Worm (Caenorhabditis elegans) whole organism, L2 larva: Measurements from ENCODE around the gene W06F12.2.

Experiments
- R02D3.7 ChIP-seq: fragments of 150-350 bp; optimal IDR thresholded peaks from 2 replicates; lab custom pipeline; 2014; ENCODE audit warnings: missing biosample characterization, missing genetic modification characterization
- ama-1 ChIP-seq: fragments of 150-350 bp; optimal IDR thresholded peaks from 2 replicates; lab custom pipeline; 2018; ENCODE audit warnings: inconsistent platforms
- crh-2 ChIP-seq: sonication (generic microtip); optimal IDR thresholded peaks from 2 replicates; lab custom pipeline; 2017; ENCODE audit warnings: missing biosample characterization, missing genetic modification characterization
- egl-27 ChIP-seq: sonication (generic microtip); optimal IDR thresholded peaks from 3 replicates; lab custom pipeline; 2017; ENCODE audit warnings: missing biosample characterization, missing genetic modification reagents, missing genetic modification characterization
- lin-11 ChIP-seq: fragments of 150-350 bp; sonication (generic microtip); optimal IDR thresholded peaks from 2 replicates; lab custom pipeline; 2014; ENCODE audit warnings: missing biosample characterization, missing genetic modification characterization, inconsistent platforms, mixed read lengths
- lin-13 ChIP-seq: fragments of 150-350 bp; optimal IDR thresholded peaks from 2 replicates; lab custom pipeline; 2014; ENCODE audit warnings: missing biosample characterization, missing genetic modification reagents, missing genetic modification characterization
- mab-5 ChIP-seq: fragments of 150-350 bp; optimal IDR thresholded peaks from 2 replicates; lab custom pipeline; 2014; ENCODE audit warnings: missing biosample characterization, missing genetic modification characterization
- nhr-77 ChIP-seq: fragments of 150-350 bp; optimal IDR thresholded peaks from 2 replicates; lab custom pipeline; 2014; ENCODE audit warnings: missing biosample characterization, missing genetic modification characterization
- snpc-4 ChIP-seq: fragments of 150-350 bp; optimal IDR thresholded peaks from 2 replicates; lab custom pipeline; 2014; ENCODE audit warnings: missing biosample characterization, missing genetic modification characterization
- unc-39 ChIP-seq: fragments of 150-350 bp; optimal IDR thresholded peaks from 2 replicates; lab custom pipeline; 2014; ENCODE audit warnings: missing biosample characterization, missing genetic modification characterization
- ztf-11 ChIP-seq: sonication (generic microtip); optimal IDR thresholded peaks from 2 replicates; lab custom pipeline; 2017; ENCODE audit warnings: missing biosample characterization, missing genetic modification characterization
- ztf-4 ChIP-seq: fragments of 150-350 bp; optimal IDR thresholded peaks from 2 replicates; lab custom pipeline; 2014; ENCODE audit warnings: missing biosample characterization, missing genetic modification characterization

ce11 chrIII:13683275-13683674 is 48.2 kb downstream of the W06F12.2 start:
- no peak for TF ChIP-seq crh-2
- TF ChIP-seq ztf-11, result no peak
- TF ChIP-seq lin-11, result no peak
- no peak for TF ChIP-seq ama-1
- TF ChIP-seq snpc-4, result no peak
- no peak for TF ChIP-seq unc-39 (tag; lab: Kevin White, UChicago)
- no peak for TF ChIP-seq mab-5
- TF ChIP-seq ztf-4 (tag; lab: Kevin White, UChicago), result no peak
- TF ChIP-seq egl-27 (tag; lab: Kevin White, UChicago), result no peak
- TF ChIP-seq R02D3.7 (tag; lab: Kevin White, UChicago), result no peak
- TF ChIP-seq nhr-77 (tag; lab: Kevin White, UChicago), result no peak
- no peak for TF ChIP-seq lin-13 (GFP tag; lab: Kevin White, UChicago)
